Worm (Caenorhabditis elegans): Measurements from ENCODE around the gene Y57G11C.1147.

Gene Y57G11C.1147

ce11 chrIV:14793900-14794624, 3.3 kb downstream of the Y57G11C.1147 start (continued):
- TF ChIP-seq ceh-79 (tag; optimal IDR thresholded peaks at IDR 0.05): no peak
- TF ChIP-seq ZK185.1 (tag; optimal IDR thresholded peaks at IDR 0.05; ENCODE audit: poor library complexity, severe bottlenecking): no peak
- TF ChIP-seq F39B2.1 (GFP tag; IDR thresholded peaks at IDR 0.05): no peak
- TF ChIP-seq die-1 (tag; optimal IDR thresholded peaks at IDR 0.05): no peak
- no peak for TF ChIP-seq unc-130 (GFP tag; optimal IDR thresholded peaks at IDR 0.05)
- TF ChIP-seq let-607 (tag; optimal IDR thresholded peaks at IDR 0.05): peak; percentile 75 to 88
- 0 out of 2 replicates have a peak, but pooled peaks have one; percentile 23 for TF ChIP-seq attf-3 (GFP tag; conservative IDR thresholded peaks at IDR 0.05)
- peak; percentile 62 for TF ChIP-seq attf-5 (GFP tag; optimal IDR thresholded peaks at IDR 0.05)
- TF ChIP-seq ama-1 (optimal IDR thresholded peaks at IDR 0.05): peak; percentile 34
- TF ChIP-seq ama-1 (GFP tag; optimal IDR thresholded peaks at IDR 0.05): no peak
- no peak for TF ChIP-seq mel-28 (tag; optimal IDR thresholded peaks at IDR 0.05; ENCODE audit: borderline replicate concordance)
- TF ChIP-seq efl-1 (GFP tag; optimal IDR thresholded peaks at IDR 0.05): no peak
- TF ChIP-seq B0336.3 (GFP tag; IDR thresholded peaks at IDR 0.05): 0 out of 2 replicates have a peak, but pooled peaks have one; percentile 26
- no peak for TF ChIP-seq madf-3 (GFP tag; IDR thresholded peaks at IDR 0.05)
- no peak for TF ChIP-seq unc-62 (GFP tag; optimal IDR thresholded peaks at IDR 0.05)
- no peak for TF ChIP-seq F22D6.2 (tag; optimal IDR thresholded peaks at IDR 0.05)
- no peak for TF ChIP-seq ekl-4 (GFP tag; IDR thresholded peaks at IDR 0.05)
- TF ChIP-seq sea-2 (GFP tag; IDR thresholded peaks at IDR 0.05): no peak
- TF ChIP-seq lsy-27 (tag; optimal IDR thresholded peaks at IDR 0.05; ENCODE audit: borderline replicate concordance, insufficient read depth): no peak
- no peak for TF ChIP-seq lin-54 (GFP tag; optimal IDR thresholded peaks at IDR 0.05)
- TF ChIP-seq fkh-3 (tag; optimal IDR thresholded peaks at IDR 0.05): no peak
- no peak for TF ChIP-seq ceh-40 (GFP tag; IDR thresholded peaks at IDR 0.05)
- TF ChIP-seq lin-40 (tag; optimal IDR thresholded peaks at IDR 0.05): peak; percentile 45
- TF ChIP-seq K12H6.12 (tag; optimal IDR thresholded peaks at IDR 0.05): peak; percentile 66
- TF ChIP-seq pbrm-1 (GFP tag; IDR thresholded peaks at IDR 0.05): 0 out of 2 replicates have a peak, but pooled peaks have one; percentile 6
- peak; percentile 43 for TF ChIP-seq ztf-26 (tag; optimal IDR thresholded peaks at IDR 0.05)
- no peak for TF ChIP-seq ceh-27 (GFP tag; optimal IDR thresholded peaks at IDR 0.05)
- TF ChIP-seq atf-7 (tag; optimal IDR thresholded peaks at IDR 0.05): peak; percentile 17
- TF ChIP-seq Y53F4B.3 (GFP tag; IDR thresholded peaks at IDR 0.05): no peak
- TF ChIP-seq somi-1 (GFP tag; optimal IDR thresholded peaks at IDR 0.05): no peak
- no peak for TF ChIP-seq B0019.2 (GFP tag; conservative IDR thresholded peaks at IDR 0.05)

- TF ChIP-seq snpc-1.1 (tag; optimal IDR thresholded peaks at IDR 0.05; ENCODE audit: insufficient read depth) (peak; percentile 9), ztf-18 (tag; optimal IDR thresholded peaks at IDR 0.05) (peak; percentile 13), nfya-1 (tag; optimal IDR thresholded peaks at IDR 0.05; ENCODE audit: borderline replicate concordance, insufficient read depth) (no peak), somi-1 (GFP tag; optimal IDR thresholded peaks at IDR 0.05) (no peak), snpc-3.4 (tag; optimal IDR thresholded peaks at IDR 0.05) (no peak), dpl-1 (GFP tag; optimal IDR thresholded peaks at IDR 0.05) (peak; percentile 20), snpc-1.3 (tag; optimal IDR thresholded peaks at IDR 0.05; ENCODE audit: insufficient read depth) (peak; percentile 4), attf-6 (GFP tag; IDR thresholded peaks at IDR 0.05) (peak; percentile 65; the same call in 1 of the 2 replicates), ceh-40 (GFP tag; IDR thresholded peaks at IDR 0.05) (no peak), efl-1 (GFP tag; optimal IDR thresholded peaks at IDR 0.05) (peak; percentile 43), snpc-4 (GFP tag; optimal IDR thresholded peaks at IDR 0.05) (no peak), snpc-4 (tag; optimal IDR thresholded peaks at IDR 0.05) (peak in 1 of 4 experiments; percentile 72), madf-6 (GFP tag; IDR thresholded peaks at IDR 0.05) (peak; percentile 36; the same call in 1 of the 2 replicates), dox-1 (GFP tag; IDR thresholded peaks at IDR 0.05) (no peak)
Observed at ce11 chrIV:14792602-14793232, 4.6 kb downstream of the Y57G11C.1147 start, which contains the start of gene gdi-1. Gene gdi-1, minus strand, starts transcription at chrIV:14792887.

Measured in whole organism, young adult.